Fruit fly (Drosophila melanogaster): Measurements from ENCODE around the gene CG12099.
A peak's percentile ranks its signal among the peaks of the same experiment; 100 is the strongest.

The CG12099 gene

dm6 chr3L:1515820-1516540 is 42.3 kb downstream of the CG12099 start (continued):
- TF ChIP-seq jing (GFP tag; optimal IDR thresholded peaks at IDR 0.05) = peak; percentile 51
- TF ChIP-seq CG11398 (GFP tag; optimal IDR thresholded peaks at IDR 0.05) = peak; percentile 76
- peak; percentile 8 for TF ChIP-seq Jarid2 (GFP tag; optimal IDR thresholded peaks at IDR 0.05)
- no peak for TF ChIP-seq fd102C (GFP tag; optimal IDR thresholded peaks at IDR 0.05)
- peak; percentile 74 for TF ChIP-seq CG17328 (GFP tag; IDR thresholded peaks at IDR 0.05)
- TF ChIP-seq hkb (optimal IDR thresholded peaks at IDR 0.05) = no peak
- TF ChIP-seq hkb (GFP tag; IDR thresholded peaks at IDR 0.05) = peak; percentile 69
- TF ChIP-seq sd (tag; optimal IDR thresholded peaks at IDR 0.05) = peak; percentile 36
- peak; percentile 69 for TF ChIP-seq gcm (GFP tag; optimal IDR thresholded peaks at IDR 0.05)
- TF ChIP-seq Fer3 (tag; optimal IDR thresholded peaks at IDR 0.05) = no peak
- TF ChIP-seq CG9817 (tag; optimal IDR thresholded peaks at IDR 0.05) = peak; percentile 66
- peak; percentile 75 for TF ChIP-seq fd96Cb (tag; optimal IDR thresholded peaks at IDR 0.05)
- TF ChIP-seq CG5180 (GFP tag; optimal IDR thresholded peaks at IDR 0.05) = peak; percentile 62
- peak; percentile 41 for TF ChIP-seq CG4730 (GFP tag; IDR thresholded peaks at IDR 0.05)
- TF ChIP-seq Side (GFP tag; optimal IDR thresholded peaks at IDR 0.05) = peak; percentile 4
- peak; percentile 85 for TF ChIP-seq CG2712 (tag; optimal IDR thresholded peaks at IDR 0.05)
- no peak for TF ChIP-seq Bteb2 (GFP tag; optimal IDR thresholded peaks at IDR 0.05)
- TF ChIP-seq Doc2 (GFP tag; IDR thresholded peaks at IDR 0.05) = no peak
- peak; percentile 42; the same call in 1 of the 2 replicates for TF ChIP-seq danr (GFP tag; IDR thresholded peaks at IDR 0.05)
- no peak for TF ChIP-seq CG18011 (GFP tag; optimal IDR thresholded peaks at IDR 0.05)
- peak; percentile 64 for TF ChIP-seq CG12155 (GFP tag; optimal IDR thresholded peaks at IDR 0.05)
- peak; percentile 64 for TF ChIP-seq CG30431 (GFP tag; optimal IDR thresholded peaks at IDR 0.05)
- TF ChIP-seq CG17186 (GFP tag; optimal IDR thresholded peaks at IDR 0.05) = peak; percentile 6
- no peak for TF ChIP-seq tna (GFP tag; IDR thresholded peaks at IDR 0.05; ENCODE audit: partially characterized antibody)
- TF ChIP-seq B-H2 (GFP tag; optimal IDR thresholded peaks at IDR 0.05) = no peak
- TF ChIP-seq CG15479 (GFP tag; optimal IDR thresholded peaks at IDR 0.05) = no peak
- TF ChIP-seq Dfd (GFP tag; optimal IDR thresholded peaks at IDR 0.05) = no peak
- TF ChIP-seq crc (GFP tag; optimal IDR thresholded peaks at IDR 0.05) = no peak
- TF ChIP-seq run (tag; optimal IDR thresholded peaks at IDR 0.05) = peak; percentile 32
- peak; percentile 54 for TF ChIP-seq trh (GFP tag; optimal IDR thresholded peaks at IDR 0.05)
- TF ChIP-seq gce (GFP tag; IDR thresholded peaks at IDR 0.05) = no peak
- peak; percentile 52 for TF ChIP-seq tx (GFP tag; optimal IDR thresholded peaks at IDR 0.05)
- TF ChIP-seq CG13296 (GFP tag; optimal IDR thresholded peaks at IDR 0.05) = peak; percentile 11
- TF ChIP-seq CG14667 (GFP tag; IDR thresholded peaks at IDR 0.05) = no peak
- no peak for TF ChIP-seq pfk (GFP tag; optimal IDR thresholded peaks at IDR 0.05)
- no peak for TF ChIP-seq ftz-f1 (GFP tag; optimal IDR thresholded peaks at IDR 0.05)
- TF ChIP-seq Aef1 (GFP tag; IDR thresholded peaks at IDR 0.05) = peak; percentile 37; the same call in 1 of the 3 replicates
- TF ChIP-seq HmgD (GFP tag; optimal IDR thresholded peaks at IDR 0.05) = peak; percentile 21
- TF ChIP-seq Dbx (GFP tag; IDR thresholded peaks at IDR 0.05) = no peak
- no peak for TF ChIP-seq inv (GFP tag; IDR thresholded peaks at IDR 0.05; ENCODE audit: partially characterized antibody)
- peak; percentile 45 for TF ChIP-seq CG8281 (tag; optimal IDR thresholded peaks at IDR 0.05)
- no peak for TF ChIP-seq CG11456 (GFP tag; IDR thresholded peaks at IDR 0.05)
- TF ChIP-seq CG7357 (GFP tag; IDR thresholded peaks at IDR 0.05) = peak; percentile 41; the same call in 1 of the 3 replicates
- peak; percentile 82 for TF ChIP-seq CG17361 (GFP tag; IDR thresholded peaks at IDR 0.05)
- peak; percentile 85 for TF ChIP-seq nmo (GFP tag; optimal IDR thresholded peaks at IDR 0.05)
- no peak for TF ChIP-seq Sin3A (optimal IDR thresholded peaks at IDR 0.05)
- no peak for TF ChIP-seq ham (GFP tag; IDR thresholded peaks at IDR 0.05)
- peak; percentile 78 for TF ChIP-seq ind (GFP tag; optimal IDR thresholded peaks at IDR 0.05)
- no peak for TF ChIP-seq bowl (GFP tag; IDR thresholded peaks at IDR 0.05)
- TF ChIP-seq BEAF-32 (GFP tag; optimal IDR thresholded peaks at IDR 0.05) = no peak
- no peak for TF ChIP-seq br (optimal IDR thresholded peaks at IDR 0.05)
